Worm (Caenorhabditis elegans): ENCODE results near the gene Y105C5A.24.

DNA sequence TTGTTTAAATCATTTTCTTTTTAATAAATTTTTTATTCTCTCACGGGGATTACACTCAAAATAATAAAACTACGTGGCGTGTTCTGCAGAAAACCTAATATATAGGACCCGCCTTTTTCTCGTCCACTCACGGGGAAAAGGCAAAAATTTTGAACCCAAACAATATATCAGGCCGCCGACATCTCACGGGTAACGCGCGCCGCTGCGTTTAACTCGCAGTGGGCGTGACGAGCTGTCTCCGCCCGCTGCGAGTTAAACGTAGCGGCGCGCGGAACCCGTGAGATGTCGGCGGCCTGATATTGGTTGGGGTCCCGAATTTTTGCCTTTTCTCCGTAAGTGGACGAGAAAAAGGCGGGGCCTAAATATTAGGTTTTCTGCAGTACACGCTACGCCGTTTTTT lies 11.8 kb downstream of the Y105C5A.24 start:
- TF ChIP-seq flt-1 (GFP tag; IDR thresholded peaks at IDR 0.05) (no peak), ztf-29 (GFP tag; IDR thresholded peaks at IDR 0.05) (no peak), med-1 (GFP tag; optimal IDR thresholded peaks at IDR 0.05; ENCODE audit: insufficient read depth) (no peak)
